Fruit fly (Drosophila melanogaster): ENCODE measurements around the gene CG15385.
A peak's percentile ranks its signal among the peaks of the same experiment; 100 is the strongest.

CG15385 gene

dm6 chr2L:2179366-2179765 is 33.0 kb downstream of the CG15385 start (continued):
- TF ChIP-seq Bgb (GFP tag; IDR thresholded peaks at IDR 0.05; ENCODE audit: partially characterized antibody) (no peak), pita (GFP tag; optimal IDR thresholded peaks at IDR 0.05) (no peak), scrt (GFP tag; optimal IDR thresholded peaks at IDR 0.05) (peak; percentile 60), dati (GFP tag; IDR thresholded peaks at IDR 0.05) (0 out of 2 replicates have a peak, but pooled peaks have one; percentile 21), E2f1 (GFP tag; IDR thresholded peaks at IDR 0.05) (peak; percentile 73), jumu (GFP tag; optimal IDR thresholded peaks at IDR 0.05) (peak; percentile 54), Aef1 (GFP tag; IDR thresholded peaks at IDR 0.05) (peak; percentile 63), CG9727 (GFP tag; optimal IDR thresholded peaks at IDR 0.05) (peak; percentile 25), bcd (GFP tag; optimal IDR thresholded peaks at IDR 0.05) (peak; percentile 79), Hand (GFP tag; optimal IDR thresholded peaks at IDR 0.05) (peak; percentile 60), HmgZ (tag; optimal IDR thresholded peaks at IDR 0.05) (peak; percentile 81), Poxn (GFP tag; IDR thresholded peaks at IDR 0.05) (no peak), CG7271 (tag; optimal IDR thresholded peaks at IDR 0.05) (no peak), Nf-YC (tag; optimal IDR thresholded peaks at IDR 0.05) (peak; percentile 2), pzg (GFP tag; optimal IDR thresholded peaks at IDR 0.05) (no peak), BtbVII (GFP tag; optimal IDR thresholded peaks at IDR 0.05) (peak; percentile 63), dmrt11E (tag; optimal IDR thresholded peaks at IDR 0.05) (no peak), shn (GFP tag; optimal IDR thresholded peaks at IDR 0.05) (peak; percentile 86), Atf-2 (GFP tag; optimal IDR thresholded peaks at IDR 0.05) (peak; percentile 71), CG9876 (GFP tag; optimal IDR thresholded peaks at IDR 0.05) (peak; percentile 27), Xrp1 (GFP tag; IDR thresholded peaks at IDR 0.05) (peak; percentile 56), CG3281 (GFP tag; optimal IDR thresholded peaks at IDR 0.05) (peak; percentile 60), Antp (GFP tag; optimal IDR thresholded peaks at IDR 0.05) (peak; percentile 90), CG9437 (GFP tag; optimal IDR thresholded peaks at IDR 0.05) (peak; percentile 33), tup (GFP tag; optimal IDR thresholded peaks at IDR 0.05) (peak; percentile 52), lola (GFP tag; optimal IDR thresholded peaks at IDR 0.05) (no peak), ERR (GFP tag; optimal IDR thresholded peaks at IDR 0.05) (peak; percentile 68), lilli (GFP tag; optimal IDR thresholded peaks at IDR 0.05) (peak; percentile 85), mirr (GFP tag; optimal IDR thresholded peaks at IDR 0.05) (peak; percentile 71), Kr (GFP tag; optimal IDR thresholded peaks at IDR 0.05) (no peak), Ets97D (GFP tag; optimal IDR thresholded peaks at IDR 0.05) (peak; percentile 21), Xbp1 (GFP tag; optimal IDR thresholded peaks at IDR 0.05) (peak; percentile 82), seq (GFP tag; IDR thresholded peaks at IDR 0.05) (peak; percentile 50; the same call in 1 of the 2 replicates), D19A (tag; optimal IDR thresholded peaks at IDR 0.05) (peak; percentile 48), CG31388 (GFP tag; optimal IDR thresholded peaks at IDR 0.05) (peak; percentile 2), Side (GFP tag; optimal IDR thresholded peaks at IDR 0.05) (peak; percentile 74), CG3726 (GFP tag; IDR thresholded peaks at IDR 0.05) (no peak), insv (GFP tag; optimal IDR thresholded peaks at IDR 0.05) (no peak), nau (GFP tag; optimal IDR thresholded peaks at IDR 0.05) (peak; percentile 60), CTCF (GFP tag; optimal IDR thresholded peaks at IDR 0.05) (no peak), CG34422 (GFP tag; IDR thresholded peaks at IDR 0.05) (peak; percentile 55; the same call in 1 of the 3 replicates), tgo (GFP tag; IDR thresholded peaks at IDR 0.05) (peak; percentile 74), BEAF-32 (GFP tag; optimal IDR thresholded peaks at IDR 0.05) (no peak), CG3163 (GFP tag; optimal IDR thresholded peaks at IDR 0.05) (peak; percentile 45), CG13624 (GFP tag; optimal IDR thresholded peaks at IDR 0.05) (peak; percentile 56), CG18262 (tag; optimal IDR thresholded peaks at IDR 0.05) (peak; percentile 46), CG3995 (GFP tag; optimal IDR thresholded peaks at IDR 0.05) (peak; percentile 37), tna (GFP tag; IDR thresholded peaks at IDR 0.05; ENCODE audit: partially characterized antibody) (no peak), CG8388 (GFP tag; optimal IDR thresholded peaks at IDR 0.05) (peak; percentile 63), tap (tag; optimal IDR thresholded peaks at IDR 0.05) (peak; percentile 74), run (tag; optimal IDR thresholded peaks at IDR 0.05) (peak; percentile 36)
